Fruit fly (Drosophila melanogaster) ovary, adult (tissue): ENCODE results near the gene Vha16-3.

ENCODE experiments used
- CG17801 ChIP-seq: fragments of 200-800 bp; optimal IDR thresholded peaks from 2 replicates; lab custom pipeline; 2019; ENCODE audit warnings: missing biosample characterization, mild to moderate bottlenecking, missing genetic modification characterization, moderate library complexity; ENCODE audit not compliant: partially characterized antibody

Gene Vha16-3

DNA sequence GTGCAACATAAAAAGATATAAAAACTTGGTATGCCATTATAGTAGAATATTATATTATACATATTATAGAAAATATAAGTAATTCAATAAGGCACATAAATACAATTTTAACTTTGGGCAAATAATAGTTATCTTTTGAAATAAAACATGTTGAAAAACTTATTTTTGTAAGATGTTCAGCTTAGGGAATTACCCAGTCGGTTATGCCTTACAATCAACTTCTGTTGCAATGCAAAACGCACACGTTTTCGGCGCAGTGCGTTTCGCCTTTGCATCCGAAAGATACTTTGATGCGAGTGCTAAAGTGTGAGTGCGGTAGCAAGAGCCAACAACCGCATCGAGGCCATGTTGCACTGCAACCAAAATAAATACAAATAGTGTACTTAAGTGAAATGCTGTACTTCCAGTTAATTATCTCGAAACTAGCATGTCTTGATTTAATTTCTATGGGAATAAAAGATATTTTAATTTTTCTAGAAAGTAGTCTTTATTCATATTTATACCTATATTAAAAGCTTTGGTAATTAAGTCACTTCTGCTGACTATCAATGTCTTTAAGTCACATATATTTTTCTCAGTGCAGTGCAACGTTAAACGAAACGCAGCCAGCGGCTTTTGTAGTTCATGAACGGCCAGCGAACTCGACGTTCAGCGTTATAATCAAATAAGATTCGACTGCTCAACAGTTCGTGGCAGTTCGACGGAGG is 25.9 kb upstream of the Vha16-3 start:
- peak; percentile 19 for TF ChIP-seq CG17801

DNA sequence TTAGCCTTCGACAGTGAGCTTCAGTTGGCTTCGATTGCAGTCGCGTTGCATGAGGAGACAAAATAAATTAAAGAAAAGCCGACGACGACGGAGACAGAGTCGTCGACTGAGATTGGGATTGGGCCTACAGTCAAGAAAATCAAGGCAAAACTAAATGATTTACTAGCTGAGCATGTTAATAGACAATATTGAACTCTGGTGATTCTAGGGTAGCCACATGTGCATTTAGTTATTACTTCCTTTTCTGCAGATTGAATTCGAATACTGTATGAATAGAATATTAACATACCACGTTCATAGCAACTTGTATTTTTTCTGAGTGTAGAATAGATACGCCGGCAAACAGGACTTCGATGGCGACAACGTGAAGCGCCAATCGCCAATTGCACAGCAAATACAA is 24.7 kb upstream of the Vha16-3 start:
- TF ChIP-seq CG17801, result no peak

DNA sequence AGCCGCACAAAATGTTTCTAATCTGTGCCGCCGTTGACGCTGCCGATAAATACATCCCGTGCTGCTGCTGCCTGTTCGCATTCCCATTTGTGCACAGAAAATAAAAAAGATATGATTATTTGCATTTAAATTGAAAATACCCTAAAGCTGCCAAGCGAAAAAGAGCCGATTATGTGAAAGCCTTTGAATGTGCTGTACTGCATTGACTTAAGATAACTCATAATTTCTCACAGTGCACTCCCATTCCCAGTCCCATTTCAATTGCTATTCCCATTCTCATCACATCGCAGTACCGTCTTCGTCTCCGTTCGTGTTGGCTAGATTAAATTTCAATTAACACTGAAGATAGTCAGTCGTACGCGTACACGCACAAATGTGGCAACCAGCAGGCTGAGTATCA is 24.2 kb upstream of the Vha16-3 start:
- TF ChIP-seq CG17801, result no peak

DNA sequence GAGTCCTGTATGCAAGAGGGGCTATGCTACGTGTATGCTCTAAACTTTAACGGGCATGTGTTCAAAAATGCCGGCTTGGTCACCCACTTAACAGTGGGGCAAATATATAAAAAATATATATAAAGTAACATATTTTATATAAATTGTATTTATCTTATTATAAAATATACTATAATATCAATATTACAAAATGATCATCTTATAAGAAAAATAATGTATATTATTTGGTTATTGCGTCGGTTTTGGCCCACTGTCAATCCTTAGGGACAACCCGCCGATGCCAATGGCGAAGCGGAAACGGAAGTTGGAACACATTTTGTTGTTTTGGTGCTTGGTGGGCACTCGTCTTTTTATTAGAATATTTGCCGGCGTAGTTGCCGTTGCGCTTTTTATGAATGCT is 22.6 kb upstream of the Vha16-3 start:
- no peak for TF ChIP-seq CG17801

DNA sequence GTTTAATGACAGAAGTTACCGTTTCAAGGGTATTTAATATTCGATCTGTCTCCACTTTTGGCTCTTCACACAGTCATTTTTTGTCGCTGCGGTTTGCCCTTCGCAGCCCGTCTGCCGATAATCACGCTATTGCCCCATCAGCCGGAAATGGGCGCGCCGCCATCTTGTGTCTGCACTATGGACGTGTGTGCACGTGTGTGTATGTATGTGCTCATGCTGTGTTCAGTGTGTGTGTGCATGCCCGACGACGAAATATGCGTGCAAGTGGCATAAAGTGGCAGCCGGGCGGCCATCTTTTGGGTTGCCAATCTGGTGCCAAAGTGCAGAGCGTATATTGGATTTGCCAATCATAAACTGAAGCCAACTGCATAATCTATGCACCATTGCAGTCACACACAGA is 18.6 kb upstream of the Vha16-3 start:
- TF ChIP-seq CG17801, result no peak

DNA sequence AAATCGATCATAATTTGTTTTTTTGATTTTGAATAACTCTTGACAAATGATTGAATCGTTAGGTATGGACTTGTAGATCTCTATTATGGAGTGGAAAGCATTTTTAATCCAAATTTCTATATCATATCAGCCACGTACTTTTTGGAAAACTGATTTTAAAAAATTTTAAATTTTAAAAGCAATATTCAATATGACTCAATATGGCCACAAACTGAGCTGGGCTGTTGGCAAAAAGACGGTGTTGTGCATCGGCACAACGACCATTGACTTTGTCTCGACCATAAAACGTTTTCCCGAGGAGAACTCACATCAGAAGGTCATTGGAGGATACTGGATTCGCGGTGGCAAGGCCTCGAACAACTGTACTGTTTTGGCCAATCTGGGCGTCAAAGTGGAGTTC is 14.7 kb upstream of the Vha16-3 start, which contains the start of the genes CG12289 and CG7551:
Gene CG12289 (minus strand): TSS at position 101 of the 400 bp plus-strand sequence.
Gene CG7551 (plus strand): TSS at position 121 of the 400 bp plus-strand sequence.
- no peak for TF ChIP-seq CG17801

DNA sequence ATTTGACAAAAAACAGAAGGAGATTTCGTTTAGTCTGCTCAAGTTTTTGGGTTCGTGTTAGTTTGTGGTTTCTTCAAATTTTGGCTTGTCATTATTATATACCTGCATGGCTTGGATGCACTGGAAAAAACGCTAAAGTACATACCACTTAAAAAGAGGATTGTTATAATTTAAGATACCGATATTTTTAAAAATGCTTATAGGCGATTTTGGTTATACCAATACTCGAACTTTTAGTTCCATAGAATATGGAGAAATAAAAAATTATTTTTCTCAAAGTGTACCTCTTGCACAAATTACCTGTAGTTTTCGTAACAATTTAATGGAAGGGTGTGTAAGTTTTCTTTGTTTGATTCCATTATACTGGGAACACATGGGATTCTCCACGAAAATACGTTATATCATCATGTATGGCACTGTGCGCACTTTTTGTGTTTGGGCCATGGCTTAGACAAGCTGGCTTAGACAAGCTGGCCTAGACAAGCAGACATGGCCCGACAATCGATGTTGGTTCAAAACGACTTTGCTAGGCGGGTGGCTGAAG is 7.6 kb upstream of the Vha16-3 start, which contains the start of gene Fum3:
Gene Fum3 (minus strand): TSS at position 494 of the 544 bp plus-strand sequence.
- no peak for TF ChIP-seq CG17801

DNA sequence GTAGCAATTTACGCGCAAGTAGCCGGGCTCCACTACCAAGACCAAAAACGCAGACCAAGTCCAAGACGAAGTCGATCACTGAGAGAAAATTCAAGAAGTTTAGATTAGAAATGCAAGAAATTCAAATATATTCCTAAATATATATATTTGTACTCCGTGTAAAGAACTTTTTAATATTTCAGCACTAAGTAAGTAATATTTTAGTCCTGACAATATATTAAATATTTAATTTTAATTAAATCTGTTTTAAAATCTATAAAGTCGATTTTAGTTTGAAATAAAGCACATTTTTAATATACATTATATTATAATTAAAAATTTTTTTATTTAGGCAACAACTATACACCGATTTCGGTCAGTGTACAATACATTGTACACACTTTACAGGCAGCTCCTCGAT is 6.1 kb upstream of the Vha16-3 start:
- no peak for TF ChIP-seq CG17801

DNA sequence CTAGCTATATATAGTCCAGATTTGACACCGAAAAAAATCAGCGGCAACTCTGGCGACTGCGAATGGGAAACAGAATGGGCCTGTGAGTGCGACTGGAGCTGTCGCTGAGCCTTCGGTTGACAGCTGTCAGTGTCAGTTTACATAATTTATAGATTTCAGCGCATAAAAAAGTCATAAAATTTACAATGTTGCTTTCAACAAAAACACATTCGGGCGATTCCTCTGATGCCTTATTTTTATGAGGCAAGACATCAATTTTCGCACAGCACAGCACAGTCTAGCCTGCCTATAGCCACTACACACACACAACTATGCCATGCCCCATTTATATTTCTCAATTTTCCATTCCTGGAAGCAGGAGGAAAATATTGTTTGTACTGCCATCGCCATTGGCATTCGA is 703 bp upstream of the Vha16-3 start:
- TF ChIP-seq CG17801, result no peak

DNA sequence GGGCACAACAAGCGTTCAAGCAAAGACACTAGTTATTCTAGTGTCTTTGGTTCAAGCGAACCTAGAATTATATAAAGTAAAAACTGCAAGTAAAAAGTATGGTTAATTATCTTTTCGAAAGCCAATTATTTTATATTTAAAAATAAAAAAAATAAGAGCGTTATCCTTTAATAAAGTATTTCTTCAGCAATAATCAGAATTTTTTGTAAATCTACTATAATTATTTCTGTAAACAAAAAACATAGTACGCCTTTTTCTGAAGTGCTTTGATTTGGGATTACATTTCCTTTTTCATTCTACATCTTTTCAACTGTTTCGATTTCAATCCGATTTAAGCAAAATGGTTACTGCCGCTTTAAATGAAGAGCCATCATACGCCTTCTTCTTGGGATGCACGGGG is 1.6 kb downstream of the Vha16-3 start, which contains the start of gene Vha16-2:
Gene Vha16-2 (plus strand): TSS at position 301 of the 400 bp plus-strand sequence.
- no peak for TF ChIP-seq CG17801

DNA sequence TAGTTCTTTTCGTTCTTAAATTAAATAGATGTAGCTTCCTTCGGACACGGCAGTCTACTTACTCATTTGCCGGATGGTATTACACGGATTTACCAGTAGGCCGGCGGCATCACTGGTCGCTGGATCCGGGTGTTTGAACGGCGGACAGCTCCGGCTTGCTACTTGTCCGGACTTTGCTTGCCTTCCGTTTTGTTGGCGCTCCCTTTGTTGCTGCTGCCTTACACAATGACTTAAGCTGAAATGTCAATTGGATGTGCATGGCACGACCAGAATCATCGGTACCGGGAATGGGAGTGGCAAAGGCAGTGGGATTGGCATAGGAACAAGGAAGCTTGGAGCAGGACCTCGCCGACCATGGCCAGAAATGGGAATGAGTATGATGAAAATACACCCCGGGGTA is 7.2 kb downstream of the Vha16-3 start:
- TF ChIP-seq CG17801, result no peak

DNA sequence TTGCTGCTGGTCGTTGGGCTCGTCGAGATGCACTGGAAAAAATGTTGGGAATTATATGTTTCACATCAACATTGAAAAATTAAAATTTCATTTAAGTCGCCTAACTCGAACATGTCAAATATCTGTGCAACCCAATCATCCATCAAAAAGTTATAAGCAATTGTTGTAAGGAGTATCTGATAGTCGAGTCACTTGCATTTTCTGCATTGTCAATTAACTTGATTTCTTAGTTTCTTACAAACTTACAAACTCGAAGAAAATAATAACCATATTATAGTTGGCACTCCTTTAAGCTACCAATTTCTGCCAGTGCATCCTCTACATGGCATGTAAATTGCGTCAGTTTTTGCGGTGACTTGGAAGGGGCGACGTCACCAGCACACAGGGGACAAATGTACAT is 10.0 kb downstream of the Vha16-3 start:
- no peak for TF ChIP-seq CG17801

DNA sequence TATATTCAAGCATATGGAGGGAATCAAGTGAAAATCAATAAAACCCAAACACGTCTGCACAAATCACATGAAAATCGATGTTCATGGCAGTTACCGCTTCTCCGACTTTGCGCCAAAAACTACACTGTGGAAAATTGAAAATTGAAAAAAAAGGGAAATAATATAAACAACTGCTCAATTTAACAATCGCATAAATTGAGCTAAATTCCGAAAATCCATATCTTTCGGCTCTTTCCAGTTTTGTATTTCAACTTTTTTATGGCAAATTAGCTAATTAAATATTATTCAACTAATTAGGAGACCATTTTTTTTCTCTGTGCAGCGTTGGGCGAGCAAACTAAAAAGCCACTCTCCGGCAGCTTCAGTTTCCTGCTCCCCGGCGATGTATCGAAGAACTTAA is 11.4 kb downstream of the Vha16-3 start:
- TF ChIP-seq CG17801, result no peak

DNA sequence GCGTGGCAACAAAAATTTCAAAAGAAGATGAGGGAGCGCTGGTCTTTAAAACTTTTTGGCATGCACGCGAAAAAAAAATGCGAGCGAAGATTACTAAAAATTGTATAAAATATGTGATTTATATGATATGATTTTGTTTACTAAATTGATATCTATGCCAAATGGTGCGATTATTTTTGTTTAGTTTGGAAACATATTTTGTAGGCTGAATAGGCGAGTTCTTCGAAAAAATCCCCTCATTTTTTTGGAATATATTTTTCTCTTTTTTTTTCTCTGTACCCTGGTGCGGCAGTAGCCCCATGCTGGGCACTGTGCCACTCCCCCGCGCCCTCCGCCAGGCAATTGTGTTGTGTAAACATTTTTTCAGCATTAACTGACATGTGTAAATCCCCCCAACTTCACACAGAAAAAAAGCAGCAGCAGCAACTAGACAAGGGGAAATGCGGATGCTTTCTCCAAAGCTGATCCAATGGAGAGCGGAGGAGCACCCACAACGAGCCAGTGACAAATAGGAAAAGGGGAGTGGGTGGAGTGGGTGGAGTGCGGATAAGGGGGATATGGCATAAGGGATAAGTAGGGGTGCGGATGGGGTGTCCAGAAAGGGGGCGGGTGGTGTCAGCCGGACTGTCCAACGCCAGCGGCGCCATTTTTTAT is 13.0 kb downstream of the Vha16-3 start:
- no peak for TF ChIP-seq CG17801

DNA sequence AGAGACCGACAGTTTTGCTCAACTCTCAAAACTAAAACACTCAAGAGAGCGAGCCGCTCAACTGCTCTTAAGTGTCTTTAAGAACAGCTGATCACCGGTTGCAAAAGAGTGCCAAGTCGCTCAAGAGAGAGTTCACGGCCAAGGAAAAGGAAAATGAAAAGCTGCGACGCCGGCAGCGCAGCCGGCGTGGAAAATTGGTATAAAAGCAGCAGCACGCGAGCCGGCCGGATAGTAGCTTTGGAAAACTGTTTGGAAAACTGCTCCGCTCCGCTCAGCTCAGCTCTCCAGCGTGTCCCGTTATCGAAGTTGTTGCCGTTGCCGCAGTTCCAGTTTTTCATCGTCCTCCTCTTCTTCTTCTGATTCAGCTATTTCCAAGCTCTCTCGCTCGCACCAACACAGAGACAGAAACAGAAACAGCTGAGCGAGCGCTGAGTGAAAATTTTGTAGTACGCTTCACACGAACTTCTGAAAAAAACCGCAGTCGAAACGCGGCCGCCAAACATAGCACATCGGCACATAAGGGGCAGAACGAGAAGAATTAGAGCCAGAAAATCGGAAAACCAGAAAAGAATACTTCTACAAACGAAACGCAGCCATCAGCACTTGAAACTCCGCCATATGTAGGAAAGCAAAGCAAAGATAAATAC is 14.4 kb downstream of the Vha16-3 start, which contains the start of gene chrb:
Gene chrb (plus strand): TSS at position 224 of the 647 bp plus-strand sequence.
- TF ChIP-seq CG17801, result peak; percentile 55

DNA sequence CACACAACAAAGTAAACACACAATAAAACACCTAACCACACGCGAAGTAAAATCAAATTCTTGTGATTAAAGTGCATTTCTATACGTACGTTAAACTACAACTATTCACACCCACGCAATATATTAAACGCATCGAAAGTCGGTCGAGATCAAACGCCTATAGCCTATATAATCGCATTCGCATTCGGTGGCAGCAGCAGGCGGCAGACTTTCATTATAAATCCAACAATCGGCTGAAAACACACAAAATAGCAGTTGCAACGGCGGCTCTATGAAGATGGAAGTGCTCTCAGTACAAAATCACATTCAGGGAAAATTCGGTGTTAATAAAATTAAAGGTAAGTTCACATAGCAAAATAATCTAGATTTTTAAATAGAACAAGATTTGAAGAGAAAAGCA is 15.2 kb downstream of the Vha16-3 start:
- no peak for TF ChIP-seq CG17801

DNA sequence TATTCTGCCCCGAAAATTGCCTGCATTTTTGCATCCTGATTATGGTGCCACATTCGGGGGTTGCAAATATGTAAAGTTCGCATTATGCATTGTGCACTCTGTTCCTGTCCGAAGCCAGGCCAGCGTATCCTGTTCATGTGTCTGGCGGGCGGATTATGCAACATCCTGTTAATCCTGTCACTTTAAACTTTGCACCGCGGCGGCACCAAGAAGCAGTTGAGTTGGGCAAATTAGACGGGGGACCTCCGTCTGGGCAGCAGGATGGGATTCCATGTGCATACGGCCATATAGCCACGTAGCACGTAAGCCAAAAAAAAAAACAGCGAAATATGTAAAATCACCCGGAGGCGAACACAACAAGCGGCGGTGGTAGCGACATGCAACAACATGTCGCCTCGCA is 16.4 kb downstream of the Vha16-3 start:
- no peak for TF ChIP-seq CG17801
